Fruit fly (Drosophila melanogaster) whole organism, wandering third instar larva: Measurements from ENCODE around the gene TbCMF46.

Experiments used
- Hr83 ChIP-seq: fragments of 200-300 bp; sonication (Bioruptor generic); optimal IDR thresholded peaks from 2 replicates; lab custom pipeline; 2016; ENCODE audit warnings: missing biosample characterization, mild to moderate bottlenecking, missing genetic modification characterization, moderate library complexity; ENCODE audit not compliant: poor library complexity, severe bottlenecking
- Mio ChIP-seq: sonication (Bioruptor generic); optimal IDR thresholded peaks from 2 replicates; lab custom pipeline; 2016; ENCODE audit warnings: missing biosample characterization, missing genetic modification characterization
- Myc ChIP-seq: fragments of >200 bp; optimal IDR thresholded peaks from 2 replicates; lab custom pipeline; 2017
- N ChIP-seq: fragments of >200 bp; optimal IDR thresholded peaks from 2 replicates; lab custom pipeline; 2018; ENCODE audit warnings: missing biosample characterization, missing external identifiers, missing genetic modification characterization
- Rel ChIP-seq, 2 experiments: fragments of 200-800 bp; sonication (Bioruptor generic) in 1 of 2; optimal IDR thresholded peaks; 2 replicates in 1 of 2; 3 replicates in 1 of 2; lab custom pipeline; 2016 to 2019; ENCODE audit warnings: mild to moderate bottlenecking in 2 of 2, missing biosample characterization in 2 of 2, missing genetic modification characterization in 2 of 2, moderate library complexity in 1 of 2
- ey ChIP-seq: fragments of 200-800 bp; sonication (Bioruptor generic); optimal IDR thresholded peaks from 2 replicates; lab custom pipeline; 2016; ENCODE audit warnings: missing biosample characterization, missing genetic modification characterization
- jim ChIP-seq: fragments of 175-275, 200-325 bp; sonication (Bioruptor generic); optimal IDR thresholded peaks from 2 replicates; lab custom pipeline; 2016; ENCODE audit warnings: missing biosample characterization, mild to moderate bottlenecking, missing genetic modification characterization
- psq ChIP-seq: fragments of 200-800 bp; sonication (Bioruptor generic); optimal IDR thresholded peaks from 3 replicates; lab custom pipeline; 2017; ENCODE audit warnings: missing biosample characterization, mild to moderate bottlenecking, missing genetic modification characterization, moderate library complexity
- tai ChIP-seq: sonication (Bioruptor generic); optimal IDR thresholded peaks from 2 replicates; lab custom pipeline; 2016; ENCODE audit warnings: missing biosample characterization, missing genetic modification characterization
- usp ChIP-seq: fragments of >200 bp; optimal IDR thresholded peaks from 2 replicates; lab custom pipeline; 2017; ENCODE audit warnings: missing biosample characterization, missing genetic modification characterization
- woc ChIP-seq: sonication (Bioruptor generic); optimal IDR thresholded peaks from 2 replicates; lab custom pipeline; 2016; ENCODE audit warnings: missing biosample characterization, mild to moderate bottlenecking, missing genetic modification characterization

dm6 chr2L:9966983-9967737, 42.5 kb upstream of the TbCMF46 start, which contains the start of the genes Dref and RpL13:
- TF ChIP-seq tai (no peak), usp (GFP tag; lab: Kevin White, UChicago) (no peak), jim (no peak), woc (peak; percentile 53), Myc (lab: Kevin White, UChicago) (peak; percentile 77), N (GFP tag; lab: Kevin White, UChicago) (no peak), Rel (GFP tag; optimal IDR thresholded peaks at IDR 0.05; lab: Kevin White, UChicago) (no peak), Rel (tag; optimal IDR thresholded peaks at IDR 0.05; lab: Kevin White, UChicago) (peak; percentile 80), ey (GFP tag; lab: Kevin White, UChicago) (peak; percentile 74), Mio (peak; percentile 43), Hr83 (GFP tag; lab: Kevin White, UChicago) (peak; percentile 94), psq (GFP tag; lab: Kevin White, UChicago) (peak; percentile 60)
